5 fruit fly cellular contexts compared by ENCODE assay signal in the genomic region with DNA sequence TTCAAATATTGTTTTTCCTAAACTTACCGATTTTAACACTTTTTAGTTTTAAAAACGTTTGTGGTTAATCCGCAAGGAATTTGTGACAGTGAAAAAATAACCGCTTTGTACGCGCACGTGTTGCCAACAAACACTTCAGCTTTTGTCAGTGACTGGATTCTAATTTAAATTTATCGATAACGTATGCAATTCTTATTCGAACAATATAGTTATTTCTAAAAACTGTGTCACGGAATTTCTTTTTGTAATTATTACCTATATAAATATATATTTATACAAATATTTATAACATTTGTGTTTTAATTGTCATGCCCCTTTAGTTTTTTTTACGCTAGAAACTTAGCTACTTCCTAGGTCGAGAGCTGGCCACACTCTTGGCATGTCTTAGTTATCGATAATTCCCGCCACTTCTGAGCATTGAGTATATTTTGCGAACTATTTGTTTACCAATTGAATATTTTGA.
TF ChIP-seq lines count a peak whose summit lies in the region.

A gene (plus strand): TSS at position 373 of the 463 bp plus-strand sequence.

- TF ChIP-seq CTCF in whole organism, embryonic (GFP tag; optimal IDR thresholded peaks at IDR 0.05; lab: Kevin White, UChicago), result peak; percentile 10

TF ChIP-seq in whole organism, adult, 20 proteins besides CTCF, POLR2A, EP300 and RAD21:
- TF ChIP-seq Mnt (GFP tag; optimal IDR thresholded peaks at IDR 0.05; lab: Kevin White, UChicago) (peak; percentile 96), CG7045 (GFP tag; optimal IDR thresholded peaks at IDR 0.05; lab: Kevin White, UChicago) (no peak)

TF ChIP-seq in whole organism, embryonic, 481 proteins besides CTCF, POLR2A, EP300 and RAD21 (continues in another document):
- peak; percentile 6 for TF ChIP-seq CG15269 (tag; optimal IDR thresholded peaks at IDR 0.05; lab: Kevin White, UChicago)
- peak; percentile 29 for TF ChIP-seq CG17186 (GFP tag; optimal IDR thresholded peaks at IDR 0.05; lab: Kevin White, UChicago)
- peak; percentile 20 for TF ChIP-seq CG18262 (tag; optimal IDR thresholded peaks at IDR 0.05; lab: Kevin White, UChicago)
- peak; percentile 82 for TF ChIP-seq Dref (GFP tag; IDR thresholded peaks at IDR 0.05; lab: Robert Waterston, UW)
- TF ChIP-seq CG17829 (tag; optimal IDR thresholded peaks at IDR 0.05; lab: Kevin White, UChicago), result peak; percentile 4
- no peak for TF ChIP-seq unpg (GFP tag; optimal IDR thresholded peaks at IDR 0.05; lab: Kevin White, UChicago)
- TF ChIP-seq CG6254 (GFP tag; optimal IDR thresholded peaks at IDR 0.05; lab: Kevin White, UChicago), result peak; percentile 3
- no peak for TF ChIP-seq Eip74EF (GFP tag; optimal IDR thresholded peaks at IDR 0.05; lab: Kevin White, UChicago)
- TF ChIP-seq dm (GFP tag; optimal IDR thresholded peaks at IDR 0.05; lab: Kevin White, UChicago), result peak; percentile 98
- peak; percentile 45 for TF ChIP-seq BEAF-32 (GFP tag; optimal IDR thresholded peaks at IDR 0.05; lab: Kevin White, UChicago)
- TF ChIP-seq Camta (GFP tag; optimal IDR thresholded peaks at IDR 0.05; lab: Kevin White, UChicago), result no peak
- TF ChIP-seq ssp (GFP tag; IDR thresholded peaks at IDR 0.05; lab: Robert Waterston, UW), result peak; percentile 60
- peak; percentile 75 for TF ChIP-seq Ets97D (GFP tag; optimal IDR thresholded peaks at IDR 0.05; lab: Kevin White, UChicago)
- TF ChIP-seq trem (tag; optimal IDR thresholded peaks at IDR 0.05; lab: Kevin White, UChicago), result peak; percentile 62
- peak; percentile 3 for TF ChIP-seq CG10431 (GFP tag; optimal IDR thresholded peaks at IDR 0.05; lab: Kevin White, UChicago)
- TF ChIP-seq Kr (GFP tag; optimal IDR thresholded peaks at IDR 0.05; lab: Kevin White, UChicago), result no peak
- no peak for TF ChIP-seq CG1024 (GFP tag; IDR thresholded peaks at IDR 0.05; lab: Robert Waterston, UW)
- TF ChIP-seq CG15514 (GFP tag; optimal IDR thresholded peaks at IDR 0.05; lab: Kevin White, UChicago), result peak; percentile 51
- TF ChIP-seq hb (GFP tag; IDR thresholded peaks at IDR 0.05; lab: Robert Waterston, UW; ENCODE audit: partially characterized antibody), result peak; percentile 65; the same call in 1 of the 3 replicates
- TF ChIP-seq CG12391 (tag; optimal IDR thresholded peaks at IDR 0.05; lab: Kevin White, UChicago), result peak; percentile 55

TF ChIP-seq in whole organism, prepupa, 60 proteins besides CTCF, POLR2A, EP300 and RAD21:
- TF ChIP-seq Eip78C (GFP tag; lab: Kevin White, UChicago) (peak; percentile 55), Met (GFP tag; optimal IDR thresholded peaks at IDR 0.05; lab: Kevin White, UChicago) (no peak), OdsH (GFP tag; optimal IDR thresholded peaks at IDR 0.05; lab: Kevin White, UChicago) (no peak), CG6854 (GFP tag; optimal IDR thresholded peaks at IDR 0.05; lab: Kevin White, UChicago) (no peak), esn (GFP tag; optimal IDR thresholded peaks at IDR 0.05; lab: Kevin White, UChicago) (peak; percentile 13)

TF ChIP-seq in whole organism, pupa, 21 proteins besides CTCF, POLR2A, EP300 and RAD21:
- TF ChIP-seq D1 (tag; optimal IDR thresholded peaks at IDR 0.05; lab: Kevin White, UChicago), result peak; percentile 13
- TF ChIP-seq CG9948 (tag; optimal IDR thresholded peaks at IDR 0.05; lab: Kevin White, UChicago), result no peak
- no peak for TF ChIP-seq gl (tag; optimal IDR thresholded peaks at IDR 0.05; lab: Kevin White, UChicago)

TF ChIP-seq in whole organism, wandering third instar larva, 38 proteins besides CTCF, POLR2A, EP300 and RAD21:
- no peak for TF ChIP-seq sage (GFP tag; optimal IDR thresholded peaks at IDR 0.05; lab: Kevin White, UChicago)
- peak; percentile 75 for TF ChIP-seq Dif (GFP tag; optimal IDR thresholded peaks at IDR 0.05; lab: Kevin White, UChicago; ENCODE audit: partially characterized antibody)
- TF ChIP-seq N (GFP tag; optimal IDR thresholded peaks at IDR 0.05; lab: Kevin White, UChicago), result no peak
- TF ChIP-seq lola (GFP tag; optimal IDR thresholded peaks at IDR 0.05; lab: Kevin White, UChicago), result no peak
- TF ChIP-seq Vsx2 (GFP tag; optimal IDR thresholded peaks at IDR 0.05; lab: Kevin White, UChicago; ENCODE audit: partially characterized antibody), result no peak
- TF ChIP-seq usp (GFP tag; optimal IDR thresholded peaks at IDR 0.05; lab: Kevin White, UChicago), result no peak
- TF ChIP-seq dl (GFP tag; optimal IDR thresholded peaks at IDR 0.05; lab: Kevin White, UChicago; ENCODE audit: insufficient read depth in 1 of 2, partially characterized antibody in 2 of 2), result no peak
- no peak for TF ChIP-seq Jra (GFP tag; optimal IDR thresholded peaks at IDR 0.05; lab: Kevin White, UChicago)
- no peak for TF ChIP-seq OdsH (GFP tag; optimal IDR thresholded peaks at IDR 0.05; lab: Kevin White, UChicago)
- TF ChIP-seq Hr78 (GFP tag; optimal IDR thresholded peaks at IDR 0.05; lab: Kevin White, UChicago), result no peak
- TF ChIP-seq Myc (optimal IDR thresholded peaks at IDR 0.05; lab: Kevin White, UChicago), result peak; percentile 85
- TF ChIP-seq Dfd (GFP tag; optimal IDR thresholded peaks at IDR 0.05; lab: Kevin White, UChicago), result no peak
- no peak for TF ChIP-seq tai (GFP tag; optimal IDR thresholded peaks at IDR 0.05; lab: Kevin White, UChicago)
- no peak for TF ChIP-seq jim (GFP tag; optimal IDR thresholded peaks at IDR 0.05; lab: Kevin White, UChicago)
- peak; percentile 19 for TF ChIP-seq psq (GFP tag; optimal IDR thresholded peaks at IDR 0.05; lab: Kevin White, UChicago)
- no peak for TF ChIP-seq Rel (GFP tag; optimal IDR thresholded peaks at IDR 0.05; lab: Kevin White, UChicago)
- peak; percentile 20 for TF ChIP-seq Rel (tag; optimal IDR thresholded peaks at IDR 0.05; lab: Kevin White, UChicago)
- no peak for TF ChIP-seq brk (GFP tag; optimal IDR thresholded peaks at IDR 0.05; lab: Kevin White, UChicago)
